Worm (Caenorhabditis elegans): Measurements from ENCODE around the gene bed-1.

- no peak for TF ChIP-seq nhr-237 (tag; optimal IDR thresholded peaks at IDR 0.05)
- no peak for TF ChIP-seq ztf-4 (tag; optimal IDR thresholded peaks at IDR 0.05)
- no peak for TF ChIP-seq zag-1 (tag; optimal IDR thresholded peaks at IDR 0.05)
- no peak for TF ChIP-seq nhr-28 (tag; optimal IDR thresholded peaks at IDR 0.05)
- no peak for TF ChIP-seq ztf-11 (tag; optimal IDR thresholded peaks at IDR 0.05)
Observed at ce11 chrV:19153244-19153643, 28.5 kb upstream of the bed-1 start.

Measured in whole organism, L1 larva.